Worm (Caenorhabditis elegans) whole organism, late embryonic: ENCODE measurements around the gene F55A4.7.

Source experiments
- C08G9.2 ChIP-seq: sonication (generic microtip); optimal IDR thresholded peaks from 2 replicates; lab custom pipeline; 2016; ENCODE audit warnings: mild to moderate bottlenecking, missing genetic modification characterization, moderate library complexity, missing compliant biosample characterization
- C38D4.7 ChIP-seq: fragments of 200-800 bp; sonication (Bioruptor generic); optimal IDR thresholded peaks from 2 replicates; lab custom pipeline; 2018; ENCODE audit warnings: mild to moderate bottlenecking, missing genetic modification characterization, moderate library complexity, missing compliant biosample characterization
- K02D7.2 ChIP-seq: sonication (generic microtip); optimal IDR thresholded peaks from 2 replicates; lab custom pipeline; 2017; ENCODE audit warnings: mild to moderate bottlenecking, missing genetic modification characterization, missing compliant biosample characterization
- K09A11.1 ChIP-seq: sonication (generic microtip); optimal IDR thresholded peaks from 2 replicates; lab custom pipeline; 2017; ENCODE audit warnings: antibody characterized with exemption, mild to moderate bottlenecking, missing genetic modification characterization, missing compliant biosample characterization; ENCODE audit not compliant: insufficient read depth
- Y22D7AL.16 ChIP-seq: sonication (generic microtip); optimal IDR thresholded peaks from 2 replicates; lab custom pipeline; 2016; ENCODE audit warnings: missing genetic modification characterization, missing compliant biosample characterization
- ahr-1 ChIP-seq: sonication (generic microtip); optimal IDR thresholded peaks from 2 replicates; lab custom pipeline; 2016; ENCODE audit warnings: missing genetic modification characterization, missing compliant biosample characterization
- ama-1 ChIP-seq: fragments of 150-350 bp; optimal IDR thresholded peaks from 2 replicates; lab custom pipeline; 2014
- ceh-14 ChIP-seq: sonication (generic microtip); optimal IDR thresholded peaks from 2 replicates; lab custom pipeline; 2016; ENCODE audit warnings: missing genotype, missing genetic modification characterization, missing compliant biosample characterization
- ceh-19 ChIP-seq: fragments of 200-800 bp; sonication (Bioruptor generic); optimal IDR thresholded peaks from 2 replicates; lab custom pipeline; 2018; ENCODE audit warnings: mild to moderate bottlenecking, missing genetic modification characterization, missing compliant biosample characterization
- ceh-24 ChIP-seq: sonication (generic microtip); optimal IDR thresholded peaks from 2 replicates; lab custom pipeline; 2016; ENCODE audit warnings: mild to moderate bottlenecking, missing genetic modification characterization, missing compliant biosample characterization
- ceh-30 ChIP-seq: fragments of 150-350 bp; optimal IDR thresholded peaks from 2 replicates; lab custom pipeline; 2014; ENCODE audit warnings: missing biosample characterization, missing genetic modification characterization
- ceh-31 ChIP-seq: sonication (generic microtip); optimal IDR thresholded peaks from 2 replicates; lab custom pipeline; 2016; ENCODE audit warnings: missing genetic modification characterization, missing compliant biosample characterization
- ceh-34 ChIP-seq: sonication (generic microtip); optimal IDR thresholded peaks from 2 replicates; lab custom pipeline; 2016; ENCODE audit warnings: mild to moderate bottlenecking, missing genetic modification characterization, missing compliant biosample characterization
- ceh-45 ChIP-seq: fragments of 200-800 bp; sonication (Bioruptor generic); IDR thresholded peaks from 2 replicates; pipeline ENCODE4 v1.3.6; 2022; ENCODE audit warnings: missing genetic modification reagents, missing genetic modification characterization, missing compliant biosample characterization
- ceh-48 ChIP-seq: sonication (generic microtip); optimal IDR thresholded peaks from 2 replicates; lab custom pipeline; 2016; ENCODE audit warnings: missing genetic modification characterization, inconsistent platforms, missing compliant biosample characterization
- ceh-6 ChIP-seq: fragments of 200-800 bp; sonication (Bioruptor generic); optimal IDR thresholded peaks from 2 replicates; lab custom pipeline; 2018; ENCODE audit warnings: mild to moderate bottlenecking, missing genetic modification characterization, missing compliant biosample characterization
- ceh-9 ChIP-seq: sonication (generic microtip); optimal IDR thresholded peaks from 2 replicates; lab custom pipeline; 2016; ENCODE audit warnings: mild to moderate bottlenecking, missing genetic modification characterization, inconsistent platforms, missing compliant biosample characterization
- dmd-4 ChIP-seq: sonication (generic microtip); optimal IDR thresholded peaks from 2 replicates; lab custom pipeline; 2016; ENCODE audit warnings: borderline replicate concordance, missing genetic modification characterization, missing compliant biosample characterization
- dve-1 ChIP-seq: sonication (generic microtip); optimal IDR thresholded peaks from 2 replicates; lab custom pipeline; 2017; ENCODE audit warnings: antibody characterized with exemption, mild to moderate bottlenecking, missing genetic modification characterization, missing compliant biosample characterization
- elt-4 ChIP-seq: sonication (generic microtip); optimal IDR thresholded peaks from 2 replicates; lab custom pipeline; 2016; ENCODE audit warnings: missing genetic modification characterization, missing compliant biosample characterization
- fax-1 ChIP-seq: sonication (generic microtip); optimal IDR thresholded peaks from 2 replicates; lab custom pipeline; 2016; ENCODE audit warnings: missing genotype, missing genetic modification characterization, missing compliant biosample characterization
- fkh-10 ChIP-seq: fragments of 150-350 bp; optimal IDR thresholded peaks from 2 replicates; lab custom pipeline; 2014; ENCODE audit warnings: missing biosample characterization, missing genetic modification reagents, missing genetic modification characterization
- fkh-6 ChIP-seq: sonication (generic microtip); optimal IDR thresholded peaks from 2 replicates; lab custom pipeline; 2016; ENCODE audit warnings: missing genetic modification characterization, missing compliant biosample characterization
- gmeb-2 ChIP-seq: sonication (generic microtip); optimal IDR thresholded peaks from 2 replicates; lab custom pipeline; 2016; ENCODE audit warnings: missing genetic modification characterization, inconsistent platforms, missing compliant biosample characterization
- hlh-13 ChIP-seq: fragments of 200-800 bp; sonication (Bioruptor generic); optimal IDR thresholded peaks from 2 replicates; lab custom pipeline; 2018; ENCODE audit warnings: mild to moderate bottlenecking, missing genetic modification characterization, missing compliant biosample characterization
- hlh-15 ChIP-seq: sonication (generic microtip); optimal IDR thresholded peaks from 2 replicates; lab custom pipeline; 2016; ENCODE audit warnings: missing genetic modification characterization, missing compliant biosample characterization
- hlh-30 ChIP-seq: sonication (generic microtip); optimal IDR thresholded peaks from 2 replicates; lab custom pipeline; 2017; ENCODE audit warnings: antibody characterized with exemption, missing genetic modification characterization, missing compliant biosample characterization; ENCODE audit not compliant: insufficient read depth
- hlh-6 ChIP-seq: sonication (generic microtip); optimal IDR thresholded peaks from 2 replicates; lab custom pipeline; 2016; ENCODE audit warnings: missing genotype, missing genetic modification characterization, missing compliant biosample characterization
- lim-6 ChIP-seq: sonication (generic microtip); optimal IDR thresholded peaks from 2 replicates; lab custom pipeline; 2016; ENCODE audit warnings: missing genetic modification characterization, missing compliant biosample characterization
- lin-11 ChIP-seq: fragments of 200-800 bp; sonication (Bioruptor generic); optimal IDR thresholded peaks from 2 replicates; lab custom pipeline; 2018; ENCODE audit warnings: mild to moderate bottlenecking, missing genetic modification characterization, missing compliant biosample characterization
- madf-2 ChIP-seq: sonication (generic microtip); optimal IDR thresholded peaks from 2 replicates; lab custom pipeline; 2017; ENCODE audit warnings: missing genetic modification characterization, missing compliant biosample characterization
- mec-3 ChIP-seq: sonication (generic microtip); optimal IDR thresholded peaks from 2 replicates; lab custom pipeline; 2016; ENCODE audit warnings: borderline replicate concordance, missing genetic modification characterization, missing compliant biosample characterization
- nfya-1 ChIP-seq: sonication (generic microtip); optimal IDR thresholded peaks from 2 replicates; lab custom pipeline; 2017; ENCODE audit warnings: missing genetic modification characterization, mild to moderate bottlenecking, missing compliant biosample characterization, antibody characterized with exemption, moderate library complexity
- nhr-232 ChIP-seq: sonication (generic microtip); optimal IDR thresholded peaks from 2 replicates; lab custom pipeline; 2016; ENCODE audit warnings: missing genetic modification characterization, missing compliant biosample characterization
- npax-4 ChIP-seq: sonication (generic microtip); optimal IDR thresholded peaks from 2 replicates; lab custom pipeline; 2016; ENCODE audit warnings: missing genetic modification characterization, missing compliant biosample characterization
- odd-2 ChIP-seq: sonication (generic microtip); optimal IDR thresholded peaks from 2 replicates; lab custom pipeline; 2017; ENCODE audit warnings: antibody characterized with exemption, mild to moderate bottlenecking, missing genetic modification characterization, missing compliant biosample characterization
- pat-9 ChIP-seq: fragments of 200-800 bp; sonication (Bioruptor generic); optimal IDR thresholded peaks from 2 replicates; lab custom pipeline; 2018; ENCODE audit warnings: mild to moderate bottlenecking, missing genetic modification characterization, moderate library complexity, missing compliant biosample characterization
- pax-1 ChIP-seq: fragments of 150-350 bp; optimal IDR thresholded peaks from 2 replicates; lab custom pipeline; 2014; ENCODE audit warnings: missing biosample characterization, missing genetic modification characterization
- pros-1 ChIP-seq: fragments of 150-350 bp; optimal IDR thresholded peaks from 2 replicates; lab custom pipeline; 2014; ENCODE audit warnings: missing biosample characterization, missing genetic modification reagents, missing genetic modification characterization
- ref-2 ChIP-seq: sonication (generic microtip); optimal IDR thresholded peaks from 2 replicates; lab custom pipeline; 2016; ENCODE audit warnings: missing genetic modification characterization, missing compliant biosample characterization
- rnt-1 ChIP-seq: sonication (generic microtip); optimal IDR thresholded peaks from 2 replicates; lab custom pipeline; 2016; ENCODE audit warnings: missing genetic modification characterization, missing compliant biosample characterization
- sdc-2 ChIP-seq: sonication (generic microtip); optimal IDR thresholded peaks from 2 replicates; lab custom pipeline; 2016; ENCODE audit warnings: missing genotype, missing genetic modification characterization, missing compliant biosample characterization
- sox-2 ChIP-seq: fragments of 200-800 bp; sonication (Bioruptor generic); IDR thresholded peaks from 2 replicates; pipeline ENCODE4 v1.3.6; 2022; ENCODE audit warnings: missing genetic modification reagents, missing genetic modification characterization, missing compliant biosample characterization
- sox-4 ChIP-seq: sonication (generic microtip); optimal IDR thresholded peaks from 2 replicates; lab custom pipeline; 2017; ENCODE audit warnings: mild to moderate bottlenecking, missing genetic modification characterization, inconsistent platforms, missing compliant biosample characterization
- syd-9 ChIP-seq: sonication (generic microtip); optimal IDR thresholded peaks from 2 replicates; lab custom pipeline; 2016; ENCODE audit warnings: mild to moderate bottlenecking, missing genetic modification characterization, moderate library complexity, missing compliant biosample characterization
- tbx-7 ChIP-seq: sonication (generic microtip); optimal IDR thresholded peaks from 2 replicates; lab custom pipeline; 2016; ENCODE audit warnings: missing genotype, missing genetic modification characterization, missing compliant biosample characterization
- unc-3 ChIP-seq, 2 experiments: fragments of 200-800 bp in 1 of 2; sonication (Bioruptor generic) in 1 of 2; sonication (generic microtip) in 1 of 2; conservative IDR thresholded peaks in 1 of 2; optimal IDR thresholded peaks in 1 of 2; 2 replicates each; pipeline versions ENCODE4 v1.3.6 to Lab custom; 2016 to 2022; ENCODE audit warnings: missing compliant biosample characterization in 2 of 2, missing genetic modification characterization in 2 of 2, missing genetic modification reagents in 1 of 2
- unc-42 ChIP-seq: sonication (generic microtip); optimal IDR thresholded peaks from 2 replicates; lab custom pipeline; 2016; ENCODE audit warnings: missing genotype, missing genetic modification characterization, missing compliant biosample characterization
- unc-55 ChIP-seq: sonication (generic microtip); optimal IDR thresholded peaks from 2 replicates; lab custom pipeline; 2017; ENCODE audit warnings: missing biosample characterization, missing genetic modification reagents, missing genetic modification characterization
- unc-86 ChIP-seq: sonication (generic microtip); optimal IDR thresholded peaks from 2 replicates; lab custom pipeline; 2016; ENCODE audit warnings: missing genetic modification characterization, missing compliant biosample characterization
- zip-5 ChIP-seq: sonication (generic microtip); optimal IDR thresholded peaks from 2 replicates; lab custom pipeline; 2016; ENCODE audit warnings: missing genetic modification characterization, missing compliant biosample characterization

Gene F55A4.7

DNA sequence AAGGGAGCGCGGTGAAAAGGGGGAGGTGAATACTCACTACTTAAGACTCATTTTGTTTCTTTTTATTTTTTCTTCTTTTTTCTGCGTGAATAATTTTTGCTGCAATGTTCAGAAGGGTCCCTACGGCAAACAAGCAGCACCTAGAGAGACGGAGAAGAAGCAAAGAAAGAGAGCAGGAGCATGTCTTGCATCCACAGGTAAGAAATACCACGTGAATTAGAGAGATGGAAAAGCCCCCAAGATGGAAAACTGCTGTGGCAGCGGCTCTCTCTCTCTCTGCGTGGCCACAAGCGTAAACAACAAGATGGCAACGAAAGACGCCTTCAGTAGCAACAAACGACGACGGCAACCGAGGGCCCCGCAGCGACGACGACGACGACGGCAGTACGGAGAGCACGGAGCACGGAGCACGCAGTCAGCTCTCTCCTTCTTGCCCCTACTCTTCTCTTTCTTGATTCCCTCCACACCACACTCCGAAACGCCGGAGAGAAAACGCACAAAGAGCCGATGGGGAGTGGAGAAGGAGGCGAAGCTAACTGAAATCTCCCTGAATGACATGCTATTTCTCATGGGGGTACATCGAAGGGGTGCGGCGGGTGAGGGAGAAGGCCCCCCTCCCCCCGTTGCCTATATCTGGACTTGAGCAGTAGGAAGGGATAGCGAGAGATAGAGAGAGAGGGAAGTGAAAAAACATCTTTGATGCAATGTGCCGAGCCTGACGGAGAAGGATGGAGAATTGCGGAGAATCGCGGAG, 45.4 kb downstream of the F55A4.7 start (continued):
- peak; percentile 48 for TF ChIP-seq K09A11.1 (tag; lab: Kevin White, UChicago)
- TF ChIP-seq unc-42 (tag; lab: Kevin White, UChicago), result peak; percentile 73
- peak; percentile 44 for TF ChIP-seq dmd-4 (tag; lab: Kevin White, UChicago)
- no peak for TF ChIP-seq hlh-15 (tag; lab: Kevin White, UChicago)
- TF ChIP-seq lin-11 (tag; lab: Kevin White, UChicago), result no peak
- TF ChIP-seq nfya-1, result peak; percentile 60
- peak; percentile 26 for TF ChIP-seq ceh-48 (tag; lab: Kevin White, UChicago)
- TF ChIP-seq pat-9 (tag; lab: Kevin White, UChicago), result no peak
- TF ChIP-seq elt-4 (tag; lab: Kevin White, UChicago), result no peak
- TF ChIP-seq K02D7.2 (tag; lab: Kevin White, UChicago), result no peak
- peak; percentile 88 for TF ChIP-seq ceh-31
- TF ChIP-seq tbx-7, result peak; percentile 39
- no peak for TF ChIP-seq ceh-24 (tag; lab: Kevin White, UChicago)
- peak; percentile 71 for TF ChIP-seq sdc-2 (tag; lab: Kevin White, UChicago)
- TF ChIP-seq fkh-6 (tag; lab: Kevin White, UChicago), result peak; percentile 37
- peak; percentile 81 for TF ChIP-seq pros-1 (tag; lab: Kevin White, UChicago)
- TF ChIP-seq hlh-13 (GFP tag; lab: Kevin White, UChicago), result no peak
- no peak for TF ChIP-seq unc-3 (GFP tag; conservative IDR thresholded peaks at IDR 0.05; lab: Robert Waterston, UW)
- TF ChIP-seq unc-3 (tag; optimal IDR thresholded peaks at IDR 0.05; lab: Kevin White, UChicago), result peak; percentile 44
- peak; percentile 34 for TF ChIP-seq lim-6 (tag; lab: Kevin White, UChicago)
- no peak for TF ChIP-seq ceh-6 (GFP tag; lab: Kevin White, UChicago)
- no peak for TF ChIP-seq nhr-232 (tag; lab: Kevin White, UChicago)
- TF ChIP-seq C08G9.2 (tag; lab: Kevin White, UChicago), result peak; percentile 55
- TF ChIP-seq pax-1, result no peak
- TF ChIP-seq ceh-19 (GFP tag; lab: Kevin White, UChicago), result peak; percentile 50
- TF ChIP-seq ref-2 (tag; lab: Kevin White, UChicago), result peak; percentile 77
- TF ChIP-seq hlh-6 (tag; lab: Kevin White, UChicago), result no peak
- no peak for TF ChIP-seq ahr-1 (tag; lab: Kevin White, UChicago)
- peak; percentile 57 for TF ChIP-seq mec-3 (tag; lab: Kevin White, UChicago)
- TF ChIP-seq sox-4 (tag; lab: Kevin White, UChicago), result no peak
- no peak for TF ChIP-seq unc-55
- no peak for TF ChIP-seq ama-1 (lab: Kevin White, UChicago)
- TF ChIP-seq ceh-34 (tag; lab: Kevin White, UChicago), result peak; percentile 82
- TF ChIP-seq unc-86 (tag; lab: Kevin White, UChicago), result peak; percentile 31
- no peak for TF ChIP-seq ceh-9 (tag; lab: Kevin White, UChicago)
- peak; percentile 30 for TF ChIP-seq rnt-1 (tag; lab: Kevin White, UChicago)
- no peak for TF ChIP-seq gmeb-2 (tag; lab: Kevin White, UChicago)
- TF ChIP-seq ceh-14 (tag; lab: Kevin White, UChicago), result peak; percentile 76
- no peak for TF ChIP-seq zip-5 (tag; lab: Kevin White, UChicago)
- no peak for TF ChIP-seq Y22D7AL.16 (tag; lab: Kevin White, UChicago)
- TF ChIP-seq ceh-30 (tag; lab: Kevin White, UChicago), result no peak
- TF ChIP-seq C38D4.7 (GFP tag; lab: Kevin White, UChicago), result no peak
- no peak for TF ChIP-seq fax-1 (tag; lab: Kevin White, UChicago)
- TF ChIP-seq madf-2 (tag; lab: Kevin White, UChicago), result peak; percentile 33
- TF ChIP-seq fkh-10 (GFP tag; lab: Kevin White, UChicago), result no peak
- no peak for TF ChIP-seq npax-4 (tag; lab: Kevin White, UChicago)
- no peak for TF ChIP-seq ceh-45 (GFP tag; lab: Robert Waterston, UW)
- no peak for TF ChIP-seq odd-2 (tag; lab: Kevin White, UChicago)
- TF ChIP-seq sox-2 (GFP tag; lab: Robert Waterston, UW), result no peak
- peak; percentile 38 for TF ChIP-seq syd-9 (tag; lab: Kevin White, UChicago)
- TF ChIP-seq hlh-30 (tag; lab: Kevin White, UChicago), result no peak
- TF ChIP-seq dve-1 (tag; lab: Kevin White, UChicago), result no peak
